Worm (Caenorhabditis elegans): ENCODE data around the gene str-159.

Gene str-159

ce11 chrIV:4905645-4906135 is 3.4 kb upstream of the str-159 start, which contains the start of gene T08B6.4:
TSS of gene T08B6.4 (plus strand) at chrIV:4905695.
- no peak for TF ChIP-seq pha-4 (tag; optimal IDR thresholded peaks at IDR 0.05)
- TF ChIP-seq nfya-1 (tag; optimal IDR thresholded peaks at IDR 0.05; ENCODE audit: insufficient read depth), result no peak
- TF ChIP-seq lsy-12 (tag; optimal IDR thresholded peaks at IDR 0.05), result no peak
- TF ChIP-seq ceh-28 (tag; optimal IDR thresholded peaks at IDR 0.05), result peak; percentile 79
- no peak for TF ChIP-seq unc-39 (tag; optimal IDR thresholded peaks at IDR 0.05)

ce11 chrIV:4913090-4913489 is 4.0 kb downstream of the str-159 start, which contains the start of gene str-156:
TSS of gene str-156 (plus strand) at chrIV:4913390.
- TF ChIP-seq nhr-76 (tag; optimal IDR thresholded peaks at IDR 0.05) (no peak), nhr-67 (tag; optimal IDR thresholded peaks at IDR 0.05) (no peak), mdl-1 (tag; optimal IDR thresholded peaks at IDR 0.05) (no peak), daf-12 (tag; optimal IDR thresholded peaks at IDR 0.05) (no peak), nhr-43 (tag; optimal IDR thresholded peaks at IDR 0.05; ENCODE audit: poor library complexity, severe bottlenecking) (no peak), elt-2 (tag; optimal IDR thresholded peaks at IDR 0.05) (no peak), ceh-82 (tag; optimal IDR thresholded peaks at IDR 0.05) (no peak), egl-27 (tag; optimal IDR thresholded peaks at IDR 0.05) (no peak), ztf-11 (tag; optimal IDR thresholded peaks at IDR 0.05) (no peak), nhr-77 (tag; optimal IDR thresholded peaks at IDR 0.05) (no peak), unc-62 (GFP tag; optimal IDR thresholded peaks at IDR 0.05) (no peak), lsy-12 (tag; optimal IDR thresholded peaks at IDR 0.05) (no peak), ceh-16 (tag; optimal IDR thresholded peaks at IDR 0.05) (no peak), lin-39 (tag; optimal IDR thresholded peaks at IDR 0.05) (no peak)

- no peak for TF ChIP-seq eor-1 (tag; optimal IDR thresholded peaks at IDR 0.05)
- no peak for TF ChIP-seq ceh-82 (tag; optimal IDR thresholded peaks at IDR 0.05)
- no peak for TF ChIP-seq fkh-10 (GFP tag; optimal IDR thresholded peaks at IDR 0.05)
- TF ChIP-seq hmg-11 (tag; optimal IDR thresholded peaks at IDR 0.05), result no peak
Observed at ce11 chrIV:4915689-4916088, 6.5 kb downstream of the str-159 start, which contains the start of gene str-155. TSS of gene str-155 (plus strand) at chrIV:4915989.

- TF ChIP-seq egl-5 (tag; optimal IDR thresholded peaks at IDR 0.05), result no peak
- no peak for TF ChIP-seq ZK546.5 (tag; optimal IDR thresholded peaks at IDR 0.05)
- TF ChIP-seq ceh-82 (tag; optimal IDR thresholded peaks at IDR 0.05), result no peak
- no peak for TF ChIP-seq ceh-16 (tag; optimal IDR thresholded peaks at IDR 0.05)
Observed at ce11 chrIV:4917774-4918173, 8.6 kb downstream of the str-159 start, which contains the start of gene str-158. TSS of gene str-158 (plus strand) at chrIV:4918074.

- TF ChIP-seq ceh-16 (tag; optimal IDR thresholded peaks at IDR 0.05) (no peak), nhr-67 (tag; optimal IDR thresholded peaks at IDR 0.05) (no peak), nhr-12 (tag; optimal IDR thresholded peaks at IDR 0.05) (no peak), unc-62 (GFP tag; optimal IDR thresholded peaks at IDR 0.05) (no peak), nhr-237 (tag; optimal IDR thresholded peaks at IDR 0.05) (no peak), lsy-12 (tag; optimal IDR thresholded peaks at IDR 0.05) (no peak), nhr-25 (tag; optimal IDR thresholded peaks at IDR 0.05) (no peak), nhr-77 (tag; optimal IDR thresholded peaks at IDR 0.05) (no peak)
Observed at ce11 chrIV:4930045-4930444, 20.9 kb downstream of the str-159 start, which contains the start of gene Y9C9A.8. TSS of gene Y9C9A.8 (plus strand) at chrIV:4930345.

ce11 chrIV:4930754-4931322 is 21.7 kb downstream of the str-159 start:
- TF ChIP-seq elt-2 (tag; optimal IDR thresholded peaks at IDR 0.05) (peak; percentile 4), nfya-1 (tag; optimal IDR thresholded peaks at IDR 0.05; ENCODE audit: insufficient read depth) (peak; percentile 23), ztf-11 (tag; optimal IDR thresholded peaks at IDR 0.05) (no peak), jun-1 (tag; optimal IDR thresholded peaks at IDR 0.05) (no peak), R02D3.7 (tag; optimal IDR thresholded peaks at IDR 0.05) (no peak), zag-1 (tag; optimal IDR thresholded peaks at IDR 0.05) (no peak), aly-2 (tag; optimal IDR thresholded peaks at IDR 0.05) (no peak), nhr-11 (tag; optimal IDR thresholded peaks at IDR 0.05) (no peak), hmg-11 (tag; optimal IDR thresholded peaks at IDR 0.05) (no peak), unc-62 (GFP tag; optimal IDR thresholded peaks at IDR 0.05) (no peak), elt-1 (tag; optimal IDR thresholded peaks at IDR 0.05) (no peak), snpc-4 (tag; optimal IDR thresholded peaks at IDR 0.05) (peak; percentile 95), nhr-12 (tag; optimal IDR thresholded peaks at IDR 0.05) (no peak), egl-27 (tag; optimal IDR thresholded peaks at IDR 0.05) (no peak), ceh-16 (tag; optimal IDR thresholded peaks at IDR 0.05) (no peak), nhr-25 (tag; optimal IDR thresholded peaks at IDR 0.05) (peak; percentile 24), pha-4 (tag; optimal IDR thresholded peaks at IDR 0.05) (no peak), ZK546.5 (tag; optimal IDR thresholded peaks at IDR 0.05) (no peak), ztf-4 (tag; optimal IDR thresholded peaks at IDR 0.05) (no peak), daf-12 (tag; optimal IDR thresholded peaks at IDR 0.05) (no peak), ceh-28 (tag; optimal IDR thresholded peaks at IDR 0.05) (no peak), ceh-9 (tag; optimal IDR thresholded peaks at IDR 0.05) (no peak), nhr-76 (tag; optimal IDR thresholded peaks at IDR 0.05) (no peak), sea-2 (GFP tag; optimal IDR thresholded peaks at IDR 0.05) (no peak), mdl-1 (tag; optimal IDR thresholded peaks at IDR 0.05) (no peak), lsy-12 (tag; optimal IDR thresholded peaks at IDR 0.05) (no peak), ceh-82 (tag; optimal IDR thresholded peaks at IDR 0.05) (no peak), fkh-2 (tag; optimal IDR thresholded peaks at IDR 0.05) (no peak), fos-1 (tag; optimal IDR thresholded peaks at IDR 0.05) (no peak), nhr-77 (tag; optimal IDR thresholded peaks at IDR 0.05) (no peak), nhr-43 (tag; optimal IDR thresholded peaks at IDR 0.05; ENCODE audit: poor library complexity, severe bottlenecking) (peak; percentile 65), lin-39 (tag; optimal IDR thresholded peaks at IDR 0.05) (no peak), eor-1 (tag; optimal IDR thresholded peaks at IDR 0.05) (no peak)
